Fruit fly (Drosophila melanogaster) S2 (cell line): ENCODE results near the gene Sec23.

Experiments used
- CG8478 ChIP-seq: fragments of >200 bp; optimal IDR thresholded peaks from 2 replicates; lab custom pipeline; 2018
- CTCF ChIP-seq, 2 experiments: fragments of >200 bp; optimal IDR thresholded peaks; 2 replicates each; lab custom pipeline; 2018

DNA sequence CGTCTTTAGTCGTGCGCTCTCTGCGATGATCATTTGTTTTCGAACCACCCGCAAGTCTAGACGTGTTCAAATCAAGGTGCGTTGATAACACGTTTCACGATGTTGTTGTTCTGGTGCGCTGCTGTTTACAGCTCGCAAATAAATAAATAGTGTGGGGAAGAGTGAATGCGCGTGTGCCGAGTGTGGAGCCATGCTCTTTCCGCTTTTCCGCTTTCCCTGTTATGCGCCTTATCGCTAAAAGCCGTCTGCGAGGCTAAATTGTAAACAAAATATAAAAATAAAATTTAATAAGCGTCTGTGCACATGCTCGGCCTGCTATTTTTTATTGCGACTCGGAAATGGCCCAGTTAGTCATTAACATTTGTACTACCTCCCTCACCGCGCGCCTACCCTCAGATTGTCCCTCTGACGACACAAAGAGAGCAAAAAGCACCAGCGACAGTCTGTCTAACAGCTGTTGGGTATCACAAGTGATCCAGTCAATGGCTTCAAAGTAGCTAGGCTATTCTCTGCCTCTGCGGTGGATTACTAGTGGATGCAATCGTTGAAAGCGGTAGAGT is 23.9 kb downstream of the Sec23 start:
- TF ChIP-seq CG8478 (lab: Kevin White, UChicago) (no peak), CTCF (optimal IDR thresholded peaks at IDR 0.05; lab: Kevin White, UChicago) (no peak)
